Fruit fly (Drosophila melanogaster) Kc167 (cell line): Measurements from ENCODE around the gene Alp10.

Source experiments
- Myc ChIP-seq: fragments of >200 bp; optimal IDR thresholded peaks from 2 replicates; lab custom pipeline; 2017; ENCODE audit warnings: missing external identifiers
- h ChIP-seq: fragments of >200 bp; optimal IDR thresholded peaks from 3 replicates; lab custom pipeline; 2018; ENCODE audit warnings: missing external identifiers
- insv ChIP-seq: fragments of >200 bp; optimal IDR thresholded peaks from 3 replicates; lab custom pipeline; 2018; ENCODE audit warnings: missing external identifiers
- psq ChIP-seq: fragments of >200 bp; optimal IDR thresholded peaks from 2 replicates; lab custom pipeline; 2017; ENCODE audit warnings: missing external identifiers

DNA sequence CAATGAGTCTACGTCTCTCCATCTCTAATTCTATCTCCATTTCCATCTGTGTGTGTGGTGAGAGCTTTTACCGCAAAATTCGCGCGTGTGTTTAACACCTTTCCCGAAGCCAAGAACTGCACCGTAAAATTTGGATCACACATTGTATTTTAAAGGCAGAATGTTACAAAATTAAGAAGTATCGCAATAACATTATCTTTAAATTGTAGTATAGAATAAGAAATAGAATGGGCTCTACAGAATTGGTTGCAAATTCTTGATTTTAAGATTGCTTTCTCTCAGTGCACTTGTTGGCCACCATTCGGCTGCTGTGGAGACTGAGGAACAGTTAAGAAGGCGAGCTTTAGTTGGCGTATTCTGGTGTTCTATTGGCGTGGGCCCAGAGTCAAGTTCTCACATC, 31.4 kb upstream of the Alp10 start:
- TF ChIP-seq insv: no peak
- no peak for TF ChIP-seq Myc (lab: Kevin White, UChicago)
- TF ChIP-seq h (lab: Kevin White, UChicago): no peak
- no peak for TF ChIP-seq psq (lab: Kevin White, UChicago)
